Worm (Caenorhabditis elegans) whole organism, L3 larva: ENCODE measurements around the gene F08F8.6.

ENCODE experiments used
- ZK546.5 ChIP-seq: sonication (generic microtip); optimal IDR thresholded peaks from 2 replicates; lab custom pipeline; 2017; ENCODE audit warnings: missing biosample characterization, missing genetic modification characterization
- aly-2 ChIP-seq: fragments of 150-350 bp; optimal IDR thresholded peaks from 2 replicates; lab custom pipeline; 2014; ENCODE audit warnings: missing biosample characterization, missing genetic modification characterization
- ama-1 ChIP-seq: fragments of 150-350 bp; optimal IDR thresholded peaks from 2 replicates; lab custom pipeline; 2018
- ceh-16 ChIP-seq: sonication (generic microtip); optimal IDR thresholded peaks from 2 replicates; lab custom pipeline; 2017; ENCODE audit warnings: missing biosample characterization, missing genetic modification characterization
- ceh-28 ChIP-seq: fragments of 150-350 bp; optimal IDR thresholded peaks from 2 replicates; lab custom pipeline; 2014; ENCODE audit warnings: missing biosample characterization, missing genetic modification reagents, missing genetic modification characterization
- ceh-82 ChIP-seq: fragments of 150-350 bp; optimal IDR thresholded peaks from 2 replicates; lab custom pipeline; 2014; ENCODE audit warnings: missing biosample characterization, missing genetic modification characterization
- ceh-9 ChIP-seq: sonication (generic microtip); optimal IDR thresholded peaks from 2 replicates; lab custom pipeline; 2018; ENCODE audit warnings: missing biosample characterization, missing genetic modification characterization
- daf-12 ChIP-seq: fragments of 150-350 bp; optimal IDR thresholded peaks from 2 replicates; lab custom pipeline; 2014; ENCODE audit warnings: missing biosample characterization, missing genetic modification reagents, missing genetic modification characterization
- egl-5 ChIP-seq: fragments of 150-350 bp; optimal IDR thresholded peaks from 2 replicates; lab custom pipeline; 2017; ENCODE audit warnings: missing biosample characterization, missing genetic modification reagents, missing genetic modification characterization, inconsistent platforms
- elt-1 ChIP-seq: fragments of 150-350 bp; optimal IDR thresholded peaks from 2 replicates; lab custom pipeline; 2014; ENCODE audit warnings: missing biosample characterization, missing genetic modification characterization
- elt-3 ChIP-seq, 3 experiments: fragments of 150-350 bp in 1 of 3; sonication (generic microtip) in 2 of 3; optimal IDR thresholded peaks; 2 replicates in 2 of 3; 4 replicates in 1 of 3; lab custom pipeline; 2014 to 2017; ENCODE audit warnings: missing biosample characterization in 3 of 3, missing genetic modification characterization in 3 of 3
- eor-1 ChIP-seq, 2 experiments: fragments of 150-350 bp; optimal IDR thresholded peaks; 2 replicates each; lab custom pipeline; 2014 to 2018; ENCODE audit warnings: missing biosample characterization in 2 of 2, missing genetic modification characterization in 2 of 2
- fkh-10 ChIP-seq: sonication (generic microtip); optimal IDR thresholded peaks from 2 replicates; lab custom pipeline; 2017; ENCODE audit warnings: missing biosample characterization, missing genetic modification reagents, missing genetic modification characterization
- fkh-2 ChIP-seq: fragments of 150-350 bp; optimal IDR thresholded peaks from 2 replicates; lab custom pipeline; 2014; ENCODE audit warnings: missing biosample characterization, missing genetic modification reagents, missing genetic modification characterization
- hmg-11 ChIP-seq: sonication (generic microtip); optimal IDR thresholded peaks from 2 replicates; lab custom pipeline; 2016; ENCODE audit warnings: missing genetic modification characterization, missing compliant biosample characterization
- jun-1 ChIP-seq: fragments of 150-350 bp; optimal IDR thresholded peaks from 2 replicates; lab custom pipeline; 2014; ENCODE audit warnings: missing biosample characterization, missing genetic modification reagents, missing genetic modification characterization
- lin-15B ChIP-seq: fragments of 150-350 bp; optimal IDR thresholded peaks from 2 replicates; lab custom pipeline; 2014; ENCODE audit warnings: missing biosample characterization, missing genetic modification characterization
- lin-39 ChIP-seq: fragments of 150-350 bp; optimal IDR thresholded peaks from 2 replicates; lab custom pipeline; 2018; ENCODE audit warnings: missing biosample characterization, missing genetic modification reagents, missing genetic modification characterization
- lsy-12 ChIP-seq: sonication (generic microtip); optimal IDR thresholded peaks from 2 replicates; lab custom pipeline; 2016; ENCODE audit warnings: mild to moderate bottlenecking, missing genetic modification characterization, missing compliant biosample characterization
- mdl-1 ChIP-seq: fragments of 150-350 bp; optimal IDR thresholded peaks from 2 replicates; lab custom pipeline; 2014; ENCODE audit warnings: missing biosample characterization, missing genetic modification characterization
- nfya-1 ChIP-seq: sonication (generic microtip); optimal IDR thresholded peaks from 2 replicates; lab custom pipeline; 2017; ENCODE audit warnings: missing genetic modification characterization, mild to moderate bottlenecking, missing compliant biosample characterization, antibody characterized with exemption, moderate library complexity; ENCODE audit not compliant: insufficient read depth
- nhr-11 ChIP-seq: fragments of 150-350 bp; optimal IDR thresholded peaks from 2 replicates; lab custom pipeline; 2014; ENCODE audit warnings: missing biosample characterization, missing genetic modification characterization
- nhr-23 ChIP-seq: fragments of 150-350 bp; optimal IDR thresholded peaks from 2 replicates; lab custom pipeline; 2014; ENCODE audit warnings: missing biosample characterization, missing genetic modification reagents, missing genetic modification characterization
- nhr-237 ChIP-seq: fragments of 150-350 bp; optimal IDR thresholded peaks from 2 replicates; lab custom pipeline; 2014; ENCODE audit warnings: missing biosample characterization, missing genetic modification characterization
- nhr-25 ChIP-seq: sonication (generic microtip); optimal IDR thresholded peaks from 2 replicates; lab custom pipeline; 2017; ENCODE audit warnings: missing biosample characterization, missing genetic modification characterization
- nhr-28 ChIP-seq: fragments of 150-350 bp; optimal IDR thresholded peaks from 2 replicates; lab custom pipeline; 2014; ENCODE audit warnings: missing biosample characterization, missing genetic modification characterization
- nhr-43 ChIP-seq: sonication (generic microtip); optimal IDR thresholded peaks from 2 replicates; lab custom pipeline; 2016; ENCODE audit warnings: mild to moderate bottlenecking, missing genetic modification characterization, missing compliant biosample characterization; ENCODE audit not compliant: poor library complexity, severe bottlenecking
- nhr-67 ChIP-seq: fragments of 150-350 bp; optimal IDR thresholded peaks from 2 replicates; lab custom pipeline; 2014; ENCODE audit warnings: missing biosample characterization, missing genetic modification characterization
- pha-4 ChIP-seq: fragments of 150-350 bp; optimal IDR thresholded peaks from 2 replicates; lab custom pipeline; 2014; ENCODE audit warnings: missing biosample characterization, missing genetic modification reagents, missing genetic modification characterization
- pqm-1 ChIP-seq: fragments of 150-350 bp; optimal IDR thresholded peaks from 2 replicates; lab custom pipeline; 2017; ENCODE audit warnings: missing biosample characterization, missing genetic modification characterization, inconsistent platforms
- sea-2 ChIP-seq: fragments of 150-350 bp; sonication (generic microtip); optimal IDR thresholded peaks from 4 replicates; lab custom pipeline; 2014; ENCODE audit warnings: missing biosample characterization, missing genetic modification reagents, missing genetic modification characterization
- skn-1 ChIP-seq: fragments of 150-350 bp; optimal IDR thresholded peaks from 2 replicates; lab custom pipeline; 2014; ENCODE audit warnings: missing biosample characterization, missing genetic modification characterization
- snpc-4 ChIP-seq: fragments of 150-350 bp; optimal IDR thresholded peaks from 2 replicates; lab custom pipeline; 2014; ENCODE audit warnings: missing biosample characterization, missing genetic modification characterization
- tbx-2 ChIP-seq: sonication (generic microtip); optimal IDR thresholded peaks from 2 replicates; lab custom pipeline; 2016; ENCODE audit warnings: mild to moderate bottlenecking, missing genetic modification characterization, missing compliant biosample characterization
- zag-1 ChIP-seq: fragments of 150-350 bp; optimal IDR thresholded peaks from 2 replicates; lab custom pipeline; 2014; ENCODE audit warnings: missing biosample characterization, missing genetic modification characterization
- ztf-11 ChIP-seq: fragments of 150-350 bp; optimal IDR thresholded peaks from 2 replicates; lab custom pipeline; 2014; ENCODE audit warnings: missing biosample characterization, missing genetic modification characterization
- ztf-4 ChIP-seq: fragments of 150-350 bp; optimal IDR thresholded peaks from 2 replicates; lab custom pipeline; 2014; ENCODE audit warnings: missing biosample characterization, missing genetic modification characterization

Gene F08F8.6

ce11 chrIII:7301668-7302067 is 41.8 kb upstream of the F08F8.6 start:
- TF ChIP-seq elt-1, result peak; percentile 83
- no peak for TF ChIP-seq nfya-1 (tag; lab: Kevin White, UChicago)
- no peak for TF ChIP-seq ztf-11 (tag; lab: Kevin White, UChicago)
- no peak for TF ChIP-seq tbx-2 (tag; lab: Kevin White, UChicago)
- no peak for TF ChIP-seq ceh-16
- no peak for TF ChIP-seq elt-3 (tag; optimal IDR thresholded peaks at IDR 0.05; lab: Kevin White, UChicago)
- TF ChIP-seq skn-1, result no peak
- TF ChIP-seq jun-1, result no peak
- TF ChIP-seq nhr-25 (tag; lab: Kevin White, UChicago), result peak; percentile 22
- TF ChIP-seq, all 47 proteins: peak for 2

ce11 chrIII:7304961-7305648 is 38.4 kb upstream of the F08F8.6 start:
- TF ChIP-seq tbx-2 (tag; lab: Kevin White, UChicago), result no peak
- no peak for TF ChIP-seq mdl-1 (tag; lab: Kevin White, UChicago)
- no peak for TF ChIP-seq nhr-28
- no peak for TF ChIP-seq ZK546.5
- TF ChIP-seq daf-12 (tag; lab: Kevin White, UChicago), result no peak
- no peak for TF ChIP-seq nhr-67
- no peak for TF ChIP-seq ztf-11 (tag; lab: Kevin White, UChicago)
- no peak for TF ChIP-seq sea-2 (GFP tag; lab: Kevin White, UChicago)
- TF ChIP-seq pha-4 (tag; lab: Kevin White, UChicago), result no peak
- TF ChIP-seq ceh-16, result no peak
- TF ChIP-seq elt-3 (tag; optimal IDR thresholded peaks at IDR 0.05; lab: Kevin White, UChicago), result peak in 1 of 3 experiments; percentile 55
- TF ChIP-seq nhr-237 (tag; lab: Kevin White, UChicago), result no peak
- TF ChIP-seq nfya-1 (tag; lab: Kevin White, UChicago), result peak; percentile 13
- TF ChIP-seq nhr-25 (tag; lab: Kevin White, UChicago), result no peak
- TF ChIP-seq ceh-9 (tag; lab: Kevin White, UChicago), result no peak
- TF ChIP-seq nhr-23 (tag; lab: Kevin White, UChicago), result peak; percentile 79
- no peak for TF ChIP-seq aly-2 (tag; lab: Kevin White, UChicago)
- TF ChIP-seq fkh-10, result no peak
- no peak for TF ChIP-seq ceh-28 (tag; lab: Kevin White, UChicago)
- TF ChIP-seq jun-1, result no peak
- TF ChIP-seq elt-1, result peak; percentile 35
- no peak for TF ChIP-seq fkh-2
- no peak for TF ChIP-seq hmg-11 (tag; lab: Kevin White, UChicago)
- TF ChIP-seq ztf-4 (tag; lab: Kevin White, UChicago), result no peak
- TF ChIP-seq nhr-43 (tag; lab: Kevin White, UChicago), result peak; percentile 38
- no peak for TF ChIP-seq snpc-4
- no peak for TF ChIP-seq ama-1 (lab: Kevin White, UChicago)
- TF ChIP-seq lin-39 (tag; lab: Kevin White, UChicago), result no peak

- TF ChIP-seq nhr-43 (tag; lab: Kevin White, UChicago) (peak; percentile 43), ceh-16 (no peak), elt-1 (no peak), eor-1 (tag; optimal IDR thresholded peaks at IDR 0.05; lab: Kevin White, UChicago) (no peak), nhr-25 (tag; lab: Kevin White, UChicago) (peak; percentile 30), nhr-23 (tag; lab: Kevin White, UChicago) (peak; percentile 33), elt-3 (tag; optimal IDR thresholded peaks at IDR 0.05; lab: Kevin White, UChicago) (peak in 1 of 3 experiments; percentile 13)
- TF ChIP-seq, all 47 proteins: peak for 4
These were observed 37.9 kb upstream of the F08F8.6 start for ce11 chrIII:7305649-7305977.

- TF ChIP-seq ceh-28 (tag; lab: Kevin White, UChicago) (peak; percentile 32), egl-5 (no peak)
These were observed 34.8 kb upstream of the F08F8.6 start, which contains the start of gene acbp-4 for ce11 chrIII:7308600-7309109. Gene acbp-4 (minus strand): TSS chrIII:7309109.

ce11 chrIII:7310662-7311340 is 32.7 kb upstream of the F08F8.6 start, which contains the start of the genes F56C9.6 and F56C9.3:
Gene F56C9.6 (minus strand): TSS chrIII:7310773.
Gene F56C9.3 (plus strand): TSS chrIII:7311290.
- TF ChIP-seq nhr-11 (tag; lab: Kevin White, UChicago), result no peak
- TF ChIP-seq daf-12 (tag; lab: Kevin White, UChicago), result no peak
- TF ChIP-seq ceh-28 (tag; lab: Kevin White, UChicago), result no peak
- TF ChIP-seq hmg-11 (tag; lab: Kevin White, UChicago), result no peak
- no peak for TF ChIP-seq ceh-9 (tag; lab: Kevin White, UChicago)
- TF ChIP-seq lin-15B (tag; lab: Kevin White, UChicago), result no peak
- TF ChIP-seq nhr-67, result no peak
- no peak for TF ChIP-seq lin-39 (tag; lab: Kevin White, UChicago)
- no peak for TF ChIP-seq nhr-28
- TF ChIP-seq zag-1, result no peak
- no peak for TF ChIP-seq ceh-82
- TF ChIP-seq pqm-1 (tag; lab: Kevin White, UChicago), result no peak
- TF ChIP-seq nhr-43 (tag; lab: Kevin White, UChicago), result no peak
- TF ChIP-seq lsy-12, result no peak
